Fruit fly (Drosophila melanogaster): ENCODE measurements around the gene Cyp6d4.

Cyp6d4 gene

dm6 chr3R:22686336-22686874 lies 11.7 kb upstream of the Cyp6d4 start, which contains the start of the genes Gclm and CG17625:
Gene Gclm, minus strand, starts transcription at chr3R:22686510.
Gene CG17625, plus strand, starts transcription at chr3R:22686849.
- no peak for TF ChIP-seq CG8478 (optimal IDR thresholded peaks at IDR 0.05)
- TF ChIP-seq CTCF (optimal IDR thresholded peaks at IDR 0.05) = no peak

- TF ChIP-seq CG8478 (optimal IDR thresholded peaks at IDR 0.05) = no peak
- TF ChIP-seq CTCF (optimal IDR thresholded peaks at IDR 0.05) = no peak
These were observed 7.8 kb upstream of the Cyp6d4 start, which contains the start of the genes wfs1 and Nup133 for dm6 chr3R:22690311-22690710. Gene wfs1, minus strand, starts transcription at chr3R:22690380. Gene Nup133, plus strand, starts transcription at chr3R:22690607.

- TF ChIP-seq CTCF (optimal IDR thresholded peaks at IDR 0.05) (no peak), CG8478 (optimal IDR thresholded peaks at IDR 0.05) (no peak)
These were observed 3.5 kb upstream of the Cyp6d4 start, which contains the start of gene cd for dm6 chr3R:22694659-22695058. Gene cd, plus strand, starts transcription at chr3R:22694959.

dm6 chr3R:22701793-22702192 lies 3.7 kb downstream of the Cyp6d4 start, which contains the start of the genes CG6972 and CCAP:
Gene CG6972, plus strand, starts transcription at chr3R:22702007.
Gene CCAP, minus strand, starts transcription at chr3R:22702084.
- no peak for TF ChIP-seq CTCF (optimal IDR thresholded peaks at IDR 0.05)
- no peak for TF ChIP-seq CG8478 (optimal IDR thresholded peaks at IDR 0.05)

dm6 chr3R:22707178-22707577 lies 9.1 kb downstream of the Cyp6d4 start, which contains the start of gene CG13842:
Gene CG13842, minus strand, starts transcription at chr3R:22707278.
- TF ChIP-seq CTCF (optimal IDR thresholded peaks at IDR 0.05) (no peak), CG8478 (optimal IDR thresholded peaks at IDR 0.05) (no peak)

dm6 chr3R:22710662-22711061 lies 12.5 kb downstream of the Cyp6d4 start, which contains the start of gene CG4907:
Gene CG4907, minus strand, starts transcription at chr3R:22710762.
- no peak for TF ChIP-seq CG8478 (optimal IDR thresholded peaks at IDR 0.05)
- no peak for TF ChIP-seq CTCF (optimal IDR thresholded peaks at IDR 0.05)

dm6 chr3R:22717863-22718262 lies 19.7 kb downstream of the Cyp6d4 start:
- TF ChIP-seq CG8478 (optimal IDR thresholded peaks at IDR 0.05) (no peak), CTCF (optimal IDR thresholded peaks at IDR 0.05) (no peak)

dm6 chr3R:22718401-22718800 lies 20.3 kb downstream of the Cyp6d4 start:
- TF ChIP-seq CG8478 (optimal IDR thresholded peaks at IDR 0.05) (no peak), CTCF (optimal IDR thresholded peaks at IDR 0.05) (no peak)

- TF ChIP-seq CTCF (optimal IDR thresholded peaks at IDR 0.05) = no peak
- TF ChIP-seq CG8478 (optimal IDR thresholded peaks at IDR 0.05) = no peak
These were observed 21.0 kb downstream of the Cyp6d4 start for dm6 chr3R:22718937-22719606.

dm6 chr3R:22719607-22719949 lies 21.5 kb downstream of the Cyp6d4 start:
- TF ChIP-seq CG8478 (optimal IDR thresholded peaks at IDR 0.05) = no peak
- TF ChIP-seq CTCF (optimal IDR thresholded peaks at IDR 0.05) = no peak

- TF ChIP-seq CG8478 (optimal IDR thresholded peaks at IDR 0.05) (no peak), CTCF (optimal IDR thresholded peaks at IDR 0.05) (peak in 1 of 2 experiments; percentile 21)
These were observed 22.7 kb downstream of the Cyp6d4 start, which contains the start of gene wge for dm6 chr3R:22720808-22721306. Gene wge, minus strand, starts transcription at chr3R:22721150.

- TF ChIP-seq CTCF (optimal IDR thresholded peaks at IDR 0.05) (no peak), CG8478 (optimal IDR thresholded peaks at IDR 0.05) (no peak)
These were observed 26.2 kb downstream of the Cyp6d4 start, which contains the start of gene Irp-1A for dm6 chr3R:22724149-22724973. Gene Irp-1A, minus strand, starts transcription at chr3R:22724587.

dm6 chr3R:22726031-22726770 lies 28.1 kb downstream of the Cyp6d4 start, which contains the start of gene RNF220:
Gene RNF220, minus strand, starts transcription at chr3R:22726414.
- TF ChIP-seq CG8478 (optimal IDR thresholded peaks at IDR 0.05) = no peak
- peak; percentile 2 to 34 for TF ChIP-seq CTCF (optimal IDR thresholded peaks at IDR 0.05)

- TF ChIP-seq CTCF (optimal IDR thresholded peaks at IDR 0.05) = no peak
- TF ChIP-seq CG8478 (optimal IDR thresholded peaks at IDR 0.05) = no peak
These were observed 28.8 kb downstream of the Cyp6d4 start, which contains the start of gene CG45049 for dm6 chr3R:22726771-22727455. Gene CG45049, plus strand, starts transcription at chr3R:22726967.
